Fruit fly (Drosophila melanogaster): ENCODE results near the gene CG42366.

dm6 chr2L:9933063-9933462 lies 8.1 kb downstream of the CG42366 start, which contains the start of gene Cpr30F:
- TF ChIP-seq CG8301 (tag; optimal IDR thresholded peaks at IDR 0.05) (no peak), CG10348 (GFP tag; IDR thresholded peaks at IDR 0.05) (no peak), CG32121 (GFP tag; IDR thresholded peaks at IDR 0.05) (no peak), rn (GFP tag; IDR thresholded peaks at IDR 0.05) (no peak), CG15710 (tag; optimal IDR thresholded peaks at IDR 0.05) (no peak), EcR (GFP tag; optimal IDR thresholded peaks at IDR 0.05) (no peak), Ets98B (GFP tag; IDR thresholded peaks at IDR 0.05) (no peak), CG34367 (tag; optimal IDR thresholded peaks at IDR 0.05) (no peak), CG14655 (GFP tag; optimal IDR thresholded peaks at IDR 0.05) (no peak), D1 (tag; optimal IDR thresholded peaks at IDR 0.05) (no peak), Pif1A (GFP tag; optimal IDR thresholded peaks at IDR 0.05) (no peak), gl (tag; optimal IDR thresholded peaks at IDR 0.05) (no peak), CG8159 (tag; optimal IDR thresholded peaks at IDR 0.05) (no peak)

Measured in whole organism, pupa.